Worm (Caenorhabditis elegans) whole organism, mixed stage, embryonic: ENCODE results near the gene srt-27.

Experiments
- ces-1 ChIP-seq: fragments of 150-350 bp; optimal IDR thresholded peaks from 2 replicates; lab custom pipeline; 2014; ENCODE audit warnings: missing biosample characterization, missing genetic modification reagents, missing genetic modification characterization
- mep-1 ChIP-seq: fragments of 150-350 bp; optimal IDR thresholded peaks from 2 replicates; lab custom pipeline; 2017; ENCODE audit warnings: missing biosample characterization, missing genetic modification reagents, missing genetic modification characterization, inconsistent platforms
- mls-2 ChIP-seq: sonication (generic microtip); optimal IDR thresholded peaks from 2 replicates; lab custom pipeline; 2016; ENCODE audit warnings: mild to moderate bottlenecking, missing genetic modification characterization, moderate library complexity, missing compliant biosample characterization
- nhr-237 ChIP-seq: fragments of 150-350 bp; optimal IDR thresholded peaks from 2 replicates; lab custom pipeline; 2014; ENCODE audit warnings: missing biosample characterization, missing genetic modification characterization
- nhr-28 ChIP-seq: fragments of 150-350 bp; optimal IDR thresholded peaks from 2 replicates; lab custom pipeline; 2014; ENCODE audit warnings: missing biosample characterization, missing genetic modification characterization
- nhr-76 ChIP-seq: sonication (generic microtip); optimal IDR thresholded peaks from 2 replicates; lab custom pipeline; 2017; ENCODE audit warnings: missing biosample characterization, missing genetic modification characterization
- sptf-1 ChIP-seq: sonication (generic microtip); optimal IDR thresholded peaks from 2 replicates; lab custom pipeline; 2017; ENCODE audit warnings: mild to moderate bottlenecking, missing genetic modification characterization, moderate library complexity, missing compliant biosample characterization
- unc-120 ChIP-seq: sonication (generic microtip); optimal IDR thresholded peaks from 2 replicates; lab custom pipeline; 2017; ENCODE audit warnings: missing genetic modification characterization, missing compliant biosample characterization; ENCODE audit not compliant: poor library complexity, severe bottlenecking

DNA sequence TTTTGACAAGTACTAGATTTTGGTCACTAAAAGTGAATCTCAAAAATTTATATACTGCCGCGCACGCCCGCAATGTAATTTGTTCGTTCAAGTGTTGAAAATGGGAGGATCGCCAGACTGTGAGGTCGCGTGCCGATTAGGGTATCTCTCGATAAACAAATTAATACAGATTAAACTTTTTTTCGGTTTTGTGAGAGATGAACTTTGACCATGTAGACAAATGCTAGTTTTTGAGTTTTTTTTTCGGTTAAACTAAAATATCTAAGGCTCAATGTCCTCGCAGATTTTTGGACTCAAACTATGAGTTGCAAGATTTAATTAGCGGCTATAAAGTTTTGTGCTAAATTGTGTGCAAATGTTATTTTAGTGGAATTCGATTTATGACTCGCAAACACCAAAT lies 49.1 kb upstream of the srt-27 start, which contains the start of gene dhs-15:
- TF ChIP-seq sptf-1 (tag; lab: Kevin White, UChicago) (no peak), nhr-28 (tag; lab: Kevin White, UChicago) (no peak), nhr-76 (tag; lab: Kevin White, UChicago) (no peak), nhr-237 (tag; lab: Kevin White, UChicago) (no peak), mep-1 (tag; lab: Kevin White, UChicago) (no peak), unc-120 (tag; lab: Kevin White, UChicago) (no peak), ces-1 (GFP tag; lab: Kevin White, UChicago) (no peak), mls-2 (no peak)
